Worm (Caenorhabditis elegans) whole organism, L1 larva: Measurements from ENCODE around the gene F11A5.13.

Experiments
- ceh-63 ChIP-seq: fragments of 200-800 bp; sonication (Bioruptor generic); optimal IDR thresholded peaks from 2 replicates; lab custom pipeline; 2018; ENCODE audit warnings: mild to moderate bottlenecking, missing genetic modification characterization, missing compliant biosample characterization
- fkh-10 ChIP-seq: sonication (generic microtip); optimal IDR thresholded peaks from 2 replicates; lab custom pipeline; 2017; ENCODE audit warnings: missing biosample characterization, missing genetic modification reagents, missing genetic modification characterization
- nhr-28 ChIP-seq: fragments of 150-350 bp; optimal IDR thresholded peaks from 2 replicates; lab custom pipeline; 2014; ENCODE audit warnings: missing biosample characterization, missing genetic modification characterization

DNA sequence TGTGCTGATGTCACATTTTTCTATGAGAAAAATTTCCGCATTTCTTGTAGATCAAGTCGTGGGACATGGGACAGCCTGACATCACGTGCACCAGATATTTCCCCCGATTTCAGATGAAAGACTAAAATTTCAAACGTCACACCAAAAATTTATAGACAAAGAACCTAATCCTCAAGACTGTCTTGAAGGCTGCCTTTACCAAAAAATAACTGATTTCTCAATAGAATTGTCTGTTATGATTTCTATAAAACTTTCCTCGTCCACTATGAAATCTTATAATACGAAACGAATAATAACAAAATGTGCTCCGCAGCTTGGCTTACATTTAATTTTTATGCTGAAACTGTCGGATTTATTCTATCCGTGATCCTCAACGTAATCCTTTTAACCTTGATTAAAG, 46.1 kb downstream of the F11A5.13 start, which contains the start of gene str-106:
- TF ChIP-seq fkh-10 (GFP tag; lab: Kevin White, UChicago), result no peak
- TF ChIP-seq ceh-63 (GFP tag; lab: Kevin White, UChicago), result no peak
- TF ChIP-seq nhr-28 (tag; lab: Kevin White, UChicago), result no peak
